Worm (Caenorhabditis elegans) whole organism, L2 larva: ENCODE measurements around the gene tcer-1.

Source experiments
- R02D3.7 ChIP-seq: fragments of 150-350 bp; optimal IDR thresholded peaks from 2 replicates; lab custom pipeline; 2014; ENCODE audit warnings: missing biosample characterization, missing genetic modification characterization
- alr-1 ChIP-seq: fragments of 150-350 bp; optimal IDR thresholded peaks from 2 replicates; lab custom pipeline; 2014; ENCODE audit warnings: missing biosample characterization, missing genetic modification characterization
- dmd-4 ChIP-seq: sonication (generic microtip); optimal IDR thresholded peaks from 2 replicates; lab custom pipeline; 2017; ENCODE audit warnings: missing biosample characterization, missing genetic modification characterization
- lsy-2 ChIP-seq, 2 experiments: fragments of 150-350 bp in 1 of 2; sonication (generic microtip) in 1 of 2; optimal IDR thresholded peaks; 2 replicates each; lab custom pipeline; 2014 to 2017; ENCODE audit warnings: missing biosample characterization in 2 of 2, missing genetic modification characterization in 2 of 2
- mdl-1 ChIP-seq, 2 experiments: fragments of 150-350 bp in 1 of 2; sonication (generic microtip) in 1 of 2; optimal IDR thresholded peaks; 2 replicates each; lab custom pipeline; 2017; ENCODE audit warnings: missing biosample characterization in 2 of 2, missing genetic modification characterization in 2 of 2
- nhr-10 ChIP-seq: sonication (generic microtip); optimal IDR thresholded peaks from 2 replicates; lab custom pipeline; 2017; ENCODE audit warnings: missing biosample characterization, missing genetic modification characterization
- nhr-12 ChIP-seq: fragments of 150-350 bp; optimal IDR thresholded peaks from 2 replicates; lab custom pipeline; 2014; ENCODE audit warnings: missing biosample characterization, missing genetic modification characterization
- nhr-6 ChIP-seq: fragments of 150-350 bp; optimal IDR thresholded peaks from 2 replicates; lab custom pipeline; 2014; ENCODE audit warnings: missing biosample characterization, missing genetic modification characterization
- unc-39 ChIP-seq: fragments of 150-350 bp; optimal IDR thresholded peaks from 2 replicates; lab custom pipeline; 2014; ENCODE audit warnings: missing biosample characterization, missing genetic modification characterization
- zag-1 ChIP-seq: fragments of 150-350 bp; optimal IDR thresholded peaks from 2 replicates; lab custom pipeline; 2014; ENCODE audit warnings: missing biosample characterization, missing genetic modification characterization
- ztf-4 ChIP-seq: fragments of 150-350 bp; optimal IDR thresholded peaks from 2 replicates; lab custom pipeline; 2014; ENCODE audit warnings: missing biosample characterization, missing genetic modification characterization

DNA sequence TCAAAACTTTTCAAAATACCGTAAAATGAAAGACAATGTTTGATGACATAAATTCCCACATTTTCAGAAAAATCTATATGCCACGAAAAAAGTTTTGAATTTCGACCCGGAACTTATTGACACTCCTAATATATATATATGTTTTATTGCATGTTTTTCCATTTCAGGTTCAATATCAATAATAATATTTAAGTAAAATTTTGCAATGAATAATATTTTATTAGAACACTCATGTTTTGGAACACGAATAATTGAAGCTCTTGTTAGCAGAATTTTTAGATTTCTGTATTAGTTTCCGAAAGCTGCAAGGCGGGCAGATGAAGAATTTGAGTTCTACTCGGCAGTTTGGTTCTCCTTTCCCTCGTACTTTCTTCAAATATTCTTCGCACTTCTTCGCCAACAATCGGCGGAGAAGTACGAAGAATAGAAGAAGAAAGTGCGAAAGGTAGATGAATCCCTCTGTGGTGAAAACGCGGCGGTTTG is 43.5 kb upstream of the tcer-1 start, which contains the start of gene T02G5.3:
- TF ChIP-seq nhr-10 (tag; lab: Kevin White, UChicago) (no peak), lsy-2 (tag; optimal IDR thresholded peaks at IDR 0.05; lab: Kevin White, UChicago) (no peak), nhr-12 (tag; lab: Kevin White, UChicago) (no peak), unc-39 (tag; lab: Kevin White, UChicago) (no peak), ztf-4 (no peak), zag-1 (tag; lab: Kevin White, UChicago) (no peak), alr-1 (tag; lab: Kevin White, UChicago) (no peak), R02D3.7 (tag; lab: Kevin White, UChicago) (no peak), mdl-1 (tag; optimal IDR thresholded peaks at IDR 0.05; lab: Kevin White, UChicago) (no peak), dmd-4 (tag; lab: Kevin White, UChicago) (no peak), nhr-6 (no peak)
